Worm (Caenorhabditis elegans): ENCODE data around the gene srd-30.

The srd-30 gene

ce11 chrV:7635469-7635868 lies 5.9 kb downstream of the srd-30 start, which contains the start of gene srd-29:
TSS of gene srd-29 (plus strand) at chrV:7635769.
- TF ChIP-seq F23B12.7 (tag; optimal IDR thresholded peaks at IDR 0.05; ENCODE audit: insufficient read depth) = no peak

DNA sequence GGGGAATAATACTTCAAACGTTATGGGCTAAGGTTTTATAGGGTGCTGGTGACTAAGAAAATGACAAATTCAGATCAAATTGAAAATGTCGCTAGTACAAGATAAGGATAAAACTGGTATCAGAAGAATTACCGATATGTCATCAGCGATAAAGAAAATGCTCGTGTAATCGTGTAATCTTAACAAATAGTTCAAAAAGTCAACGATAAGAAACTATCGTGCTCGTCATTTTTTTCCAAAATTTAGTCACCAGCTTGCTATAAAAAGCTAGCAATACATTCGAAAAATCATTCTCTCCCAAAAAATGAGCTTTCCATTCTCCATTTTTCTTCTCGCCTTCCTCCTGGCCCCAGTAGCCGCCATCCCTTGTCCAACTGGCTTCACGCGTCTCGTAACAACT lies 8.2 kb downstream of the srd-30 start, which contains the start of gene clec-45:
TSS of gene clec-45 (plus strand) at position 301 of the 400 bp plus-strand sequence.
- TF ChIP-seq akir-1 (GFP tag; optimal IDR thresholded peaks at IDR 0.05) (no peak), let-607 (tag; optimal IDR thresholded peaks at IDR 0.05) (no peak), lin-54 (GFP tag; optimal IDR thresholded peaks at IDR 0.05) (no peak), ceh-27 (GFP tag; optimal IDR thresholded peaks at IDR 0.05) (no peak)

ce11 chrV:7639356-7639755 lies 9.8 kb downstream of the srd-30 start:
- no peak for TF ChIP-seq F39B2.1 (GFP tag; IDR thresholded peaks at IDR 0.05)
- no peak for TF ChIP-seq lsy-27 (tag; optimal IDR thresholded peaks at IDR 0.05; ENCODE audit: borderline replicate concordance, insufficient read depth)
- TF ChIP-seq F33H1.4 (GFP tag; IDR thresholded peaks at IDR 0.05) = no peak
- TF ChIP-seq let-607 (tag; optimal IDR thresholded peaks at IDR 0.05) = no peak

ce11 chrV:7639787-7640186 lies 10.2 kb downstream of the srd-30 start, which contains the start of gene F07C4.10:
TSS of gene F07C4.10 (minus strand) at chrV:7639887.
- TF ChIP-seq let-607 (tag; optimal IDR thresholded peaks at IDR 0.05) (no peak), nfya-1 (tag; optimal IDR thresholded peaks at IDR 0.05; ENCODE audit: borderline replicate concordance, insufficient read depth) (no peak), hrde-1 (tag; optimal IDR thresholded peaks at IDR 0.05; ENCODE audit: borderline replicate concordance) (no peak), F23B12.7 (tag; optimal IDR thresholded peaks at IDR 0.05; ENCODE audit: insufficient read depth) (no peak), ets-4 (GFP tag; optimal IDR thresholded peaks at IDR 0.05) (no peak), snpc-1.1 (tag; optimal IDR thresholded peaks at IDR 0.05; ENCODE audit: insufficient read depth) (no peak), cebp-1 (GFP tag; IDR thresholded peaks at IDR 0.05) (no peak), cebp-1 (tag; optimal IDR thresholded peaks at IDR 0.05) (no peak), F55B11.4 (tag; optimal IDR thresholded peaks at IDR 0.05; ENCODE audit: borderline replicate concordance, insufficient read depth) (no peak), Y95B8A.8 (GFP tag; IDR thresholded peaks at IDR 0.05) (no peak), egrh-3 (GFP tag; IDR thresholded peaks at IDR 0.05) (no peak)

DNA sequence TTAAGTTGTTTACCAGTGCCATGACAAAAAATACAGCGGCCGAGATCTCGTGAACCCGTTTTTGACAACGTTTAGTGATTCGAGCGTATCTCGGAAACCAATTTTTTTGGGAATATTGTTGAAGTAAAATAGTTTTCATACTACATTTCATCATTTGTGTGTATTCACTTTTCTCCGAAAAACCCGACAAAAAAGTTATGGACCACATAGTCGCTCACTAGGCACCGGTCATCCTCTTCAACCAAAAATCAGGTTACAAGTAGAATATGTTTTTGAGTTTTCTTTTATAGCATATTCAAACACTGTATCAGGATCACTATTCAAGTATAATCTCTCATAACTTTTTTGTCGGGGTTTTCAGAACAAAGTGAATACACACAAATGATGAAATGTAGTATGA lies 12.1 kb downstream of the srd-30 start:
- no peak for TF ChIP-seq ceh-79 (tag; optimal IDR thresholded peaks at IDR 0.05)
- no peak for TF ChIP-seq Y53G8AR.9 (GFP tag; conservative IDR thresholded peaks at IDR 0.05)
- no peak for TF ChIP-seq F22D6.2 (tag; optimal IDR thresholded peaks at IDR 0.05)
- no peak for TF ChIP-seq pbrm-1 (GFP tag; IDR thresholded peaks at IDR 0.05)
- no peak for TF ChIP-seq repo-1 (tag; optimal IDR thresholded peaks at IDR 0.05)
- TF ChIP-seq B0035.1 (tag; optimal IDR thresholded peaks at IDR 0.05) = no peak
- no peak for TF ChIP-seq F57C9.4 (tag; optimal IDR thresholded peaks at IDR 0.05)
- TF ChIP-seq die-1 (tag; optimal IDR thresholded peaks at IDR 0.05) = no peak
- TF ChIP-seq ccch-3 (GFP tag; optimal IDR thresholded peaks at IDR 0.05) = no peak
- TF ChIP-seq F52B5.7 (tag; optimal IDR thresholded peaks at IDR 0.05) = no peak
- no peak for TF ChIP-seq Y56A3A.18 (GFP tag; IDR thresholded peaks at IDR 0.05)
- no peak for TF ChIP-seq B0336.3 (GFP tag; IDR thresholded peaks at IDR 0.05)
- no peak for TF ChIP-seq ceh-40 (GFP tag; IDR thresholded peaks at IDR 0.05)

Data from whole organism, young adult.